Worm (Caenorhabditis elegans): ENCODE data around the gene srw-109.

srw-109 gene

ce11 chrV:610217-610616 lies 1.5 kb upstream of the srw-109 start, which contains the start of gene nhr-90 (continued):
- TF ChIP-seq daf-12 (tag; optimal IDR thresholded peaks at IDR 0.05) (no peak), egl-5 (tag; optimal IDR thresholded peaks at IDR 0.05) (no peak)

- TF ChIP-seq fos-1 (tag; optimal IDR thresholded peaks at IDR 0.05) = no peak
- TF ChIP-seq pqm-1 (tag; optimal IDR thresholded peaks at IDR 0.05) = no peak
- TF ChIP-seq unc-39 (tag; optimal IDR thresholded peaks at IDR 0.05) = no peak
- TF ChIP-seq nhr-23 (tag; optimal IDR thresholded peaks at IDR 0.05) = no peak
- TF ChIP-seq nhr-12 (tag; optimal IDR thresholded peaks at IDR 0.05) = no peak
- TF ChIP-seq nhr-77 (tag; optimal IDR thresholded peaks at IDR 0.05) = no peak
- no peak for TF ChIP-seq ceh-82 (tag; optimal IDR thresholded peaks at IDR 0.05)
- no peak for TF ChIP-seq ceh-16 (tag; optimal IDR thresholded peaks at IDR 0.05)
- no peak for TF ChIP-seq sea-2 (GFP tag; optimal IDR thresholded peaks at IDR 0.05)
- TF ChIP-seq lin-15B (tag; optimal IDR thresholded peaks at IDR 0.05) = no peak
- no peak for TF ChIP-seq elt-1 (tag; optimal IDR thresholded peaks at IDR 0.05)
- no peak for TF ChIP-seq daf-12 (tag; optimal IDR thresholded peaks at IDR 0.05)
- no peak for TF ChIP-seq aly-2 (tag; optimal IDR thresholded peaks at IDR 0.05)
- TF ChIP-seq fkh-10 (GFP tag; optimal IDR thresholded peaks at IDR 0.05) = no peak
- TF ChIP-seq nhr-25 (tag; optimal IDR thresholded peaks at IDR 0.05) = no peak
- no peak for TF ChIP-seq mdl-1 (tag; optimal IDR thresholded peaks at IDR 0.05)
- no peak for TF ChIP-seq R02D3.7 (tag; optimal IDR thresholded peaks at IDR 0.05)
- no peak for TF ChIP-seq elt-3 (tag; optimal IDR thresholded peaks at IDR 0.05)
- TF ChIP-seq ceh-28 (tag; optimal IDR thresholded peaks at IDR 0.05) = no peak
- TF ChIP-seq nhr-67 (tag; optimal IDR thresholded peaks at IDR 0.05) = no peak
Observed at ce11 chrV:609671-610070, 927 bp upstream of the srw-109 start, which contains the start of gene srlf-36. TSS of gene srlf-36 (minus strand) at chrV:609771.

ce11 chrV:604105-604504 lies 4.6 kb downstream of the srw-109 start, which contains the start of gene srlf-37:
TSS of gene srlf-37 (minus strand) at chrV:604205.
- no peak for TF ChIP-seq nhr-11 (tag; optimal IDR thresholded peaks at IDR 0.05)
- no peak for TF ChIP-seq R02D3.7 (tag; optimal IDR thresholded peaks at IDR 0.05)
- TF ChIP-seq nhr-25 (tag; optimal IDR thresholded peaks at IDR 0.05) = no peak
- TF ChIP-seq eor-1 (tag; optimal IDR thresholded peaks at IDR 0.05) = no peak
- TF ChIP-seq egl-27 (tag; optimal IDR thresholded peaks at IDR 0.05) = no peak
- TF ChIP-seq skn-1 (tag; optimal IDR thresholded peaks at IDR 0.05) = no peak
- no peak for TF ChIP-seq tbx-2 (tag; optimal IDR thresholded peaks at IDR 0.05)
- no peak for TF ChIP-seq ztf-4 (tag; optimal IDR thresholded peaks at IDR 0.05)
- no peak for TF ChIP-seq hmg-11 (tag; optimal IDR thresholded peaks at IDR 0.05)
- no peak for TF ChIP-seq ceh-28 (tag; optimal IDR thresholded peaks at IDR 0.05)
- no peak for TF ChIP-seq ceh-82 (tag; optimal IDR thresholded peaks at IDR 0.05)
- TF ChIP-seq snpc-4 (tag; optimal IDR thresholded peaks at IDR 0.05) = no peak

ce11 chrV:600231-600630 lies 8.5 kb downstream of the srw-109 start, which contains the start of gene nhr-251:
TSS of gene nhr-251 (plus strand) at chrV:600531.
- TF ChIP-seq nhr-43 (tag; optimal IDR thresholded peaks at IDR 0.05; ENCODE audit: poor library complexity, severe bottlenecking) (no peak), elt-1 (tag; optimal IDR thresholded peaks at IDR 0.05) (no peak), pqm-1 (tag; optimal IDR thresholded peaks at IDR 0.05) (no peak), tbx-2 (tag; optimal IDR thresholded peaks at IDR 0.05) (no peak), aly-2 (tag; optimal IDR thresholded peaks at IDR 0.05) (no peak), nhr-28 (tag; optimal IDR thresholded peaks at IDR 0.05) (no peak), skn-1 (tag; optimal IDR thresholded peaks at IDR 0.05) (no peak), fkh-2 (tag; optimal IDR thresholded peaks at IDR 0.05) (no peak), mml-1 (tag; optimal IDR thresholded peaks at IDR 0.05) (no peak)

ce11 chrV:599783-600182 lies 9.0 kb downstream of the srw-109 start:
- TF ChIP-seq ceh-16 (tag; optimal IDR thresholded peaks at IDR 0.05) (no peak), elt-2 (tag; optimal IDR thresholded peaks at IDR 0.05) (no peak), ceh-9 (tag; optimal IDR thresholded peaks at IDR 0.05) (no peak), fkh-10 (GFP tag; optimal IDR thresholded peaks at IDR 0.05) (no peak), egl-5 (tag; optimal IDR thresholded peaks at IDR 0.05) (no peak), nhr-67 (tag; optimal IDR thresholded peaks at IDR 0.05) (no peak), lin-15B (tag; optimal IDR thresholded peaks at IDR 0.05) (no peak), aly-2 (tag; optimal IDR thresholded peaks at IDR 0.05) (no peak), unc-62 (GFP tag; optimal IDR thresholded peaks at IDR 0.05) (no peak), snpc-4 (tag; optimal IDR thresholded peaks at IDR 0.05) (no peak), nhr-77 (tag; optimal IDR thresholded peaks at IDR 0.05) (no peak), nhr-12 (tag; optimal IDR thresholded peaks at IDR 0.05) (no peak)

All from whole organism, L3 larva.